Fruit fly (Drosophila melanogaster): ENCODE data around the gene CG4730.
A peak's percentile ranks its signal among the peaks of the same experiment; 100 is the strongest.

Gene CG4730

dm6 chr3R:25631079-25631478 is 47.4 kb downstream of the CG4730 start (continued):
- no peak for TF ChIP-seq net (GFP tag; optimal IDR thresholded peaks at IDR 0.05)
- peak; percentile 14 for TF ChIP-seq CG7368 (GFP tag; optimal IDR thresholded peaks at IDR 0.05)
- TF ChIP-seq Sox14 (GFP tag; optimal IDR thresholded peaks at IDR 0.05) = no peak
- no peak for TF ChIP-seq dsx (GFP tag; optimal IDR thresholded peaks at IDR 0.05; ENCODE audit: poor library complexity, severe bottlenecking)
- TF ChIP-seq fd59A (GFP tag; optimal IDR thresholded peaks at IDR 0.05) = peak; percentile 13
- TF ChIP-seq CG31627 (GFP tag; optimal IDR thresholded peaks at IDR 0.05) = peak; percentile 33
- peak; percentile 33 for TF ChIP-seq CG3032 (tag; optimal IDR thresholded peaks at IDR 0.05)
- peak; percentile 18 for TF ChIP-seq spab (GFP tag; optimal IDR thresholded peaks at IDR 0.05)
- TF ChIP-seq Lpt (GFP tag; optimal IDR thresholded peaks at IDR 0.05) = no peak
- TF ChIP-seq CG3919 (GFP tag; optimal IDR thresholded peaks at IDR 0.05) = peak; percentile 15
- peak; percentile 15 for TF ChIP-seq Ets96B (tag; optimal IDR thresholded peaks at IDR 0.05)
- no peak for TF ChIP-seq pdm3 (GFP tag; optimal IDR thresholded peaks at IDR 0.05)
- no peak for TF ChIP-seq CG6854 (GFP tag; optimal IDR thresholded peaks at IDR 0.05)
- no peak for TF ChIP-seq dac (GFP tag; optimal IDR thresholded peaks at IDR 0.05)
- TF ChIP-seq CG8319 (GFP tag; optimal IDR thresholded peaks at IDR 0.05) = no peak
- TF ChIP-seq CG8119 (GFP tag; IDR thresholded peaks at IDR 0.05) = no peak
- peak; percentile 80 for TF ChIP-seq Eip78C (GFP tag)

- no peak for TF ChIP-seq Smox (GFP tag; optimal IDR thresholded peaks at IDR 0.05)
- TF ChIP-seq CG34406 (GFP tag; optimal IDR thresholded peaks at IDR 0.05) = no peak
- no peak for TF ChIP-seq Eip78C (GFP tag)
- no peak for TF ChIP-seq esn (GFP tag; optimal IDR thresholded peaks at IDR 0.05)
- TF ChIP-seq net (GFP tag; optimal IDR thresholded peaks at IDR 0.05) = no peak
- TF ChIP-seq Ets96B (tag; optimal IDR thresholded peaks at IDR 0.05) = no peak
- TF ChIP-seq CG7368 (GFP tag; optimal IDR thresholded peaks at IDR 0.05) = no peak
- no peak for TF ChIP-seq Sox14 (GFP tag; optimal IDR thresholded peaks at IDR 0.05)
- TF ChIP-seq Eip93F (GFP tag; optimal IDR thresholded peaks at IDR 0.05) = no peak
- TF ChIP-seq CG11294 (GFP tag; IDR thresholded peaks at IDR 0.05) = no peak
These were observed 47.9 kb downstream of the CG4730 start for dm6 chr3R:25630541-25630940.

- TF ChIP-seq svp (GFP tag) = no peak
- TF ChIP-seq esn (GFP tag; optimal IDR thresholded peaks at IDR 0.05) = no peak
- no peak for TF ChIP-seq CG31627 (GFP tag; optimal IDR thresholded peaks at IDR 0.05)
- TF ChIP-seq dsx (GFP tag; optimal IDR thresholded peaks at IDR 0.05; ENCODE audit: poor library complexity, severe bottlenecking) = no peak
- TF ChIP-seq Gug (GFP tag; IDR thresholded peaks at IDR 0.05) = no peak
- TF ChIP-seq acj6 (GFP tag; optimal IDR thresholded peaks at IDR 0.05) = no peak
- no peak for TF ChIP-seq fd59A (GFP tag; optimal IDR thresholded peaks at IDR 0.05)
- TF ChIP-seq CG34406 (GFP tag; optimal IDR thresholded peaks at IDR 0.05) = no peak
- no peak for TF ChIP-seq Eip93F (GFP tag; optimal IDR thresholded peaks at IDR 0.05)
- no peak for TF ChIP-seq lz (GFP tag; optimal IDR thresholded peaks at IDR 0.05)
- TF ChIP-seq salr (GFP tag; optimal IDR thresholded peaks at IDR 0.05) = no peak
- no peak for TF ChIP-seq CG4318 (GFP tag; optimal IDR thresholded peaks at IDR 0.05)
- no peak for TF ChIP-seq CG11762 (GFP tag; optimal IDR thresholded peaks at IDR 0.05; ENCODE audit: insufficient read depth)
- TF ChIP-seq Eip78C (GFP tag) = no peak
- no peak for TF ChIP-seq fkh (GFP tag; optimal IDR thresholded peaks at IDR 0.05)
- TF ChIP-seq vri (GFP tag; optimal IDR thresholded peaks at IDR 0.05) = no peak
- TF ChIP-seq CG11902 (GFP tag; optimal IDR thresholded peaks at IDR 0.05) = no peak
- no peak for TF ChIP-seq CG10669 (GFP tag; optimal IDR thresholded peaks at IDR 0.05)
These were observed 49.8 kb downstream of the CG4730 start for dm6 chr3R:25628657-25629056.
